Fruit fly (Drosophila melanogaster) whole organism, embryonic: Measurements from ENCODE around the gene Mkp3.

ENCODE experiments used
- ATbp ChIP-seq: fragments of 200-800 bp; sonication (Bioruptor generic); optimal IDR thresholded peaks from 2 replicates; lab custom pipeline; 2017; ENCODE audit warnings: missing biosample characterization, mild to moderate bottlenecking, missing genetic modification characterization, missing genetic modification reagents
- Bgb ChIP-seq: fragments of 200-800 bp; sonication (Bioruptor generic); IDR thresholded peaks from 2 replicates; pipeline ENCODE4 v1.3.6; 2022; ENCODE audit warnings: missing biosample characterization, missing genetic modification characterization; ENCODE audit not compliant: partially characterized antibody
- CG11696 ChIP-seq: fragments of 200-800 bp; sonication (Bioruptor generic); IDR thresholded peaks from 2 replicates; pipeline ENCODE4 v1.3.6; 2022; ENCODE audit warnings: missing biosample characterization, missing genetic modification characterization
- CG12391 ChIP-seq: fragments of 200-800 bp; sonication (Bioruptor generic); optimal IDR thresholded peaks from 3 replicates; lab custom pipeline; 2018; ENCODE audit warnings: missing biosample characterization, mild to moderate bottlenecking, missing genetic modification characterization, moderate library complexity
- CG13296 ChIP-seq: fragments of 200-800 bp; sonication (Bioruptor generic); optimal IDR thresholded peaks from 3 replicates; lab custom pipeline; 2018; ENCODE audit warnings: missing biosample characterization, mild to moderate bottlenecking, missing genetic modification characterization
- CG15479 ChIP-seq: fragments of 200-800 bp; sonication (Bioruptor generic); optimal IDR thresholded peaks from 3 replicates; lab custom pipeline; 2019; ENCODE audit warnings: missing biosample characterization, mild to moderate bottlenecking, missing genetic modification characterization, moderate library complexity
- CG17359 ChIP-seq: fragments of 200-800 bp; sonication (Bioruptor generic); optimal IDR thresholded peaks from 3 replicates; lab custom pipeline; 2018; ENCODE audit warnings: missing biosample characterization, mild to moderate bottlenecking, missing genetic modification characterization, moderate library complexity
- CG1832 ChIP-seq: fragments of 200-800 bp; sonication (Bioruptor generic); optimal IDR thresholded peaks from 2 replicates; lab custom pipeline; 2017; ENCODE audit warnings: missing biosample characterization, mild to moderate bottlenecking, missing genetic modification characterization, inconsistent platforms
- CG18599 ChIP-seq: fragments of 200-800 bp; sonication (Bioruptor generic); optimal IDR thresholded peaks from 3 replicates; lab custom pipeline; 2017; ENCODE audit warnings: missing biosample characterization, missing genetic modification characterization, mild to moderate bottlenecking, moderate library complexity, missing genetic modification reagents
- CG18764 ChIP-seq: fragments of 200-800 bp; sonication (Bioruptor generic); optimal IDR thresholded peaks from 3 replicates; lab custom pipeline; 2016; ENCODE audit warnings: missing biosample characterization, missing genetic modification characterization
- CG3065 ChIP-seq: fragments of 200-800 bp; sonication (Bioruptor generic); optimal IDR thresholded peaks from 2 replicates; lab custom pipeline; 2016; ENCODE audit warnings: missing biosample characterization, missing genetic modification characterization
- CG34422 ChIP-seq: fragments of 200-800 bp; sonication (Bioruptor generic); IDR thresholded peaks from 3 replicates; pipeline ENCODE4 v1.3.6; 2022; ENCODE audit warnings: missing biosample characterization, missing genetic modification characterization
- CG3847 ChIP-seq: fragments of 200-800 bp; sonication (Bioruptor generic); IDR thresholded peaks from 2 replicates; pipeline ENCODE4 v1.3.6; 2022; ENCODE audit warnings: missing biosample characterization, missing genetic modification characterization
- CG7839 ChIP-seq: fragments of 200-800 bp; sonication (Bioruptor generic); optimal IDR thresholded peaks from 3 replicates; lab custom pipeline; 2018; ENCODE audit warnings: missing biosample characterization, mild to moderate bottlenecking, missing genetic modification characterization, moderate library complexity
- CG7987 ChIP-seq: fragments of 200-800 bp; sonication (Bioruptor generic); optimal IDR thresholded peaks from 2 replicates; lab custom pipeline; 2018; ENCODE audit warnings: missing biosample characterization, mild to moderate bottlenecking, missing genetic modification characterization, moderate library complexity
- CG8089 ChIP-seq: fragments of 200-800 bp; sonication (Bioruptor generic); optimal IDR thresholded peaks from 3 replicates; lab custom pipeline; 2016; ENCODE audit warnings: missing biosample characterization, missing genetic modification characterization
- CTCF ChIP-seq: fragments of 200-800 bp; sonication (Bioruptor generic); optimal IDR thresholded peaks from 2 replicates; lab custom pipeline; 2017; ENCODE audit warnings: missing biosample characterization, mild to moderate bottlenecking, missing genetic modification characterization, moderate library complexity
- CkIIα-i1 ChIP-seq: fragments of 200-800 bp; sonication (Bioruptor generic); IDR thresholded peaks from 2 replicates; pipeline ENCODE4 v1.3.6; 2022; ENCODE audit warnings: missing biosample characterization, missing genetic modification characterization
- Deaf1 ChIP-seq: fragments of 200-800 bp; optimal IDR thresholded peaks from 3 replicates; lab custom pipeline; 2019; ENCODE audit warnings: missing biosample characterization, mild to moderate bottlenecking, missing genetic modification characterization, moderate library complexity
- Doc2 ChIP-seq: fragments of 200-800 bp; sonication (Bioruptor generic); IDR thresholded peaks from 2 replicates; pipeline ENCODE4 v1.3.6; 2022; ENCODE audit warnings: missing biosample characterization, missing genetic modification characterization
- Doc3 ChIP-seq: fragments of 200-800 bp; sonication (Bioruptor generic); IDR thresholded peaks from 3 replicates; pipeline ENCODE4 v1.3.6; 2022; ENCODE audit warnings: missing biosample characterization, missing genetic modification characterization; ENCODE audit not compliant: partially characterized antibody
- Dref ChIP-seq: fragments of 200-800 bp; sonication (Bioruptor generic); IDR thresholded peaks from 2 replicates; pipeline ENCODE4 v1.3.6; 2022; ENCODE audit warnings: missing biosample characterization, missing genetic modification characterization
- E2f1 ChIP-seq: fragments of 200-800 bp; sonication (Bioruptor generic); IDR thresholded peaks from 2 replicates; pipeline ENCODE4 v1.3.6; 2022; ENCODE audit warnings: missing biosample characterization, missing genetic modification characterization
- GATAe ChIP-seq: fragments of 200-800 bp; sonication (Bioruptor generic); conservative IDR thresholded peaks from 2 replicates; pipeline ENCODE4 v1.3.6; 2022; ENCODE audit warnings: missing biosample characterization, missing genetic modification characterization
- H15 ChIP-seq: fragments of 200-800 bp; sonication (Bioruptor generic); IDR thresholded peaks from 3 replicates; pipeline ENCODE4 v1.3.6; 2022; ENCODE audit warnings: missing biosample characterization, missing genetic modification characterization
- HLH54F ChIP-seq: fragments of 200-800 bp; sonication (Bioruptor generic); optimal IDR thresholded peaks from 3 replicates; lab custom pipeline; 2016; ENCODE audit warnings: missing biosample characterization, missing genetic modification characterization
- Lpt ChIP-seq: fragments of >200 bp; optimal IDR thresholded peaks from 2 replicates; lab custom pipeline; 2018; ENCODE audit warnings: missing biosample characterization, missing genetic modification characterization
- Mad ChIP-seq: fragments of 200-800 bp; sonication (Bioruptor generic); optimal IDR thresholded peaks from 2 replicates; lab custom pipeline; 2016; ENCODE audit warnings: missing biosample characterization, missing genetic modification characterization
- Pdp1 ChIP-seq, 2 experiments: fragments of 200-800 bp; sonication (Bioruptor generic); optimal IDR thresholded peaks; 3 replicates each; lab custom pipeline; 2016; ENCODE audit warnings: missing biosample characterization in 2 of 2, missing genetic modification characterization in 2 of 2, mild to moderate bottlenecking in 1 of 2, moderate library complexity in 1 of 2
- Sin3A ChIP-seq: fragments of >200 bp; optimal IDR thresholded peaks from 2 replicates; lab custom pipeline; 2018
- Sox102F ChIP-seq: fragments of 200-800 bp; sonication (Bioruptor generic); optimal IDR thresholded peaks from 2 replicates; lab custom pipeline; 2018; ENCODE audit warnings: missing biosample characterization, mild to moderate bottlenecking, missing genetic modification characterization, moderate library complexity
- TFAM ChIP-seq: fragments of 200-800 bp; sonication (Bioruptor generic); optimal IDR thresholded peaks from 2 replicates; lab custom pipeline; 2017; ENCODE audit warnings: missing biosample characterization, missing genetic modification characterization, inconsistent platforms
- Taf1 ChIP-seq: fragments of 200-800 bp; sonication (Bioruptor generic); IDR thresholded peaks from 2 replicates; pipeline ENCODE4 v1.3.6; 2022; ENCODE audit warnings: missing biosample characterization, missing genetic modification characterization
- bbx ChIP-seq: fragments of 200-800 bp; sonication (Bioruptor generic); IDR thresholded peaks from 2 replicates; pipeline ENCODE4 v1.3.6; 2022; ENCODE audit warnings: missing biosample characterization, missing genetic modification characterization; ENCODE audit not compliant: partially characterized antibody
- btn ChIP-seq: fragments of 200-800 bp; sonication (Bioruptor generic); optimal IDR thresholded peaks from 2 replicates; lab custom pipeline; 2016; ENCODE audit warnings: missing biosample characterization, missing genetic modification characterization
- cato ChIP-seq: fragments of 200-800 bp; sonication (Bioruptor generic); optimal IDR thresholded peaks from 2 replicates; lab custom pipeline; 2016; ENCODE audit warnings: missing biosample characterization, missing genetic modification characterization, borderline replicate concordance
- disco-r ChIP-seq: fragments of 200-800 bp; sonication (Bioruptor generic); optimal IDR thresholded peaks from 2 replicates; lab custom pipeline; 2016; ENCODE audit warnings: missing biosample characterization, missing genetic modification characterization
- ftz-f1 ChIP-seq: fragments of 200-800 bp; sonication (Bioruptor generic); optimal IDR thresholded peaks from 2 replicates; lab custom pipeline; 2016; ENCODE audit warnings: missing biosample characterization, missing genetic modification characterization
- gem ChIP-seq: fragments of 200-800 bp; sonication (Bioruptor generic); optimal IDR thresholded peaks from 2 replicates; lab custom pipeline; 2019; ENCODE audit warnings: missing biosample characterization, mild to moderate bottlenecking, missing genetic modification characterization, moderate library complexity
- grn ChIP-seq: fragments of 200-800 bp; sonication (Bioruptor generic); optimal IDR thresholded peaks from 3 replicates; lab custom pipeline; 2017; ENCODE audit warnings: missing biosample characterization, missing genetic modification characterization
- nerfin-1 ChIP-seq: fragments of 200-800 bp; sonication (Bioruptor generic); optimal IDR thresholded peaks from 3 replicates; lab custom pipeline; 2019; ENCODE audit warnings: missing biosample characterization, mild to moderate bottlenecking, missing genetic modification characterization, moderate library complexity
- oc ChIP-seq: fragments of 200-800 bp; sonication (Bioruptor generic); optimal IDR thresholded peaks from 2 replicates; lab custom pipeline; 2018; ENCODE audit warnings: missing biosample characterization, mild to moderate bottlenecking, missing genetic modification characterization, moderate library complexity
- otp ChIP-seq: fragments of 200-800 bp; sonication (Bioruptor generic); IDR thresholded peaks from 3 replicates; pipeline ENCODE4, ENCODE4 v1.3.6; 2022; ENCODE audit warnings: missing biosample characterization, missing genetic modification characterization
- pfk ChIP-seq: fragments of 200-800 bp; sonication (Bioruptor generic); optimal IDR thresholded peaks from 2 replicates; lab custom pipeline; 2018; ENCODE audit warnings: missing biosample characterization, mild to moderate bottlenecking, missing genetic modification characterization, moderate library complexity
- sc ChIP-seq, 3 experiments: fragments of >200 bp in 2 of 3; fragments of 200-800 bp in 1 of 3; sonication (Bioruptor generic) in 1 of 3; optimal IDR thresholded peaks; 2 replicates in 2 of 3; 3 replicates in 1 of 3; lab custom pipeline; 2017; ENCODE audit warnings: mild to moderate bottlenecking in 1 of 3, missing biosample characterization in 1 of 3, missing genetic modification characterization in 1 of 3, missing genetic modification reagents in 1 of 3
- so ChIP-seq: fragments of 200-800 bp; sonication (Bioruptor generic); IDR thresholded peaks from 3 replicates; pipeline ENCODE4 v1.3.6; 2022; ENCODE audit warnings: missing biosample characterization, missing genetic modification characterization
- sr ChIP-seq: fragments of 200-800 bp; sonication (Bioruptor generic); IDR thresholded peaks from 3 replicates; pipeline ENCODE4 v1.3.6; 2022; ENCODE audit warnings: missing biosample characterization, missing genetic modification characterization
- trem ChIP-seq: fragments of 200-800 bp; optimal IDR thresholded peaks from 3 replicates; lab custom pipeline; 2019; ENCODE audit warnings: missing biosample characterization, mild to moderate bottlenecking, missing genetic modification characterization, moderate library complexity
- ttk ChIP-seq: fragments of 200-800 bp; sonication (Bioruptor generic); IDR thresholded peaks from 2 replicates; pipeline ENCODE4 v2.1.2; 2022; ENCODE audit warnings: missing biosample characterization, missing genetic modification characterization
- unpg ChIP-seq: fragments of 200-800 bp; sonication (Bioruptor generic); optimal IDR thresholded peaks from 3 replicates; lab custom pipeline; 2018; ENCODE audit warnings: missing biosample characterization, mild to moderate bottlenecking, missing genetic modification characterization, moderate library complexity
- wek ChIP-seq: fragments of 200-800 bp; sonication (Bioruptor generic); optimal IDR thresholded peaks from 3 replicates; lab custom pipeline; 2018; ENCODE audit warnings: missing biosample characterization, mild to moderate bottlenecking, missing genetic modification characterization, moderate library complexity
- wor ChIP-seq: fragments of 200-800 bp; sonication (Bioruptor generic); IDR thresholded peaks from 2 replicates; pipeline ENCODE4 v1.3.6; 2022; ENCODE audit warnings: missing biosample characterization, missing genetic modification characterization

The Mkp3 gene

dm6 chr3L:19027172-19027571 is 59.1 kb downstream of the Mkp3 start (continued):
- TF ChIP-seq Sox102F: peak; percentile 10
- TF ChIP-seq CG7839 (tag; lab: Kevin White, UChicago): peak; percentile 21
- TF ChIP-seq E2f1: no peak
- TF ChIP-seq cato: no peak
- no peak for TF ChIP-seq CkIIα-i1 (GFP tag; lab: Robert Waterston, UW)
- no peak for TF ChIP-seq CG3847 (GFP tag; lab: Robert Waterston, UW)
- TF ChIP-seq ftz-f1 (GFP tag; lab: Kevin White, UChicago): no peak
- no peak for TF ChIP-seq CG13296 (GFP tag; lab: Kevin White, UChicago)
- TF ChIP-seq Pdp1 (GFP tag; optimal IDR thresholded peaks at IDR 0.05; lab: Kevin White, UChicago): no peak
- peak; percentile 23 for TF ChIP-seq unpg
- no peak for TF ChIP-seq Deaf1 (tag; lab: Kevin White, UChicago)
- no peak for TF ChIP-seq grn (GFP tag; lab: Kevin White, UChicago)
- no peak for TF ChIP-seq TFAM
- no peak for TF ChIP-seq sc (optimal IDR thresholded peaks at IDR 0.05; lab: Kevin White, UChicago)
- no peak for TF ChIP-seq sc (GFP tag; optimal IDR thresholded peaks at IDR 0.05; lab: Kevin White, UChicago)
- TF ChIP-seq HLH54F (GFP tag; lab: Kevin White, UChicago): no peak
- TF ChIP-seq btn: no peak
- no peak for TF ChIP-seq Doc3 (GFP tag; lab: Robert Waterston, UW)
- TF ChIP-seq wor (GFP tag; lab: Robert Waterston, UW): no peak
- no peak for TF ChIP-seq CTCF (GFP tag; lab: Kevin White, UChicago)
- TF ChIP-seq sr (GFP tag; lab: Robert Waterston, UW): no peak
- no peak for TF ChIP-seq Lpt (GFP tag; lab: Kevin White, UChicago)
- no peak for TF ChIP-seq CG34422 (GFP tag; lab: Robert Waterston, UW)
- no peak for TF ChIP-seq CG15479 (GFP tag; lab: Kevin White, UChicago)
- TF ChIP-seq trem (tag; lab: Kevin White, UChicago): no peak
- TF ChIP-seq CG17359 (tag; lab: Kevin White, UChicago): peak; percentile 28
- TF ChIP-seq Taf1 (GFP tag; lab: Robert Waterston, UW): no peak
- TF ChIP-seq bbx (GFP tag; lab: Robert Waterston, UW): no peak
- TF ChIP-seq oc: no peak
- TF ChIP-seq Doc2 (GFP tag; lab: Robert Waterston, UW): no peak
- TF ChIP-seq pfk (GFP tag; lab: Kevin White, UChicago): no peak
- TF ChIP-seq CG1832: no peak
- no peak for TF ChIP-seq CG7987
- no peak for TF ChIP-seq ttk
- TF ChIP-seq so: no peak
- TF ChIP-seq otp (GFP tag; lab: Robert Waterston, UW): no peak
- peak; percentile 23 for TF ChIP-seq CG18599 (GFP tag; lab: Kevin White, UChicago)
- no peak for TF ChIP-seq ATbp (GFP tag; lab: Kevin White, UChicago)
- TF ChIP-seq nerfin-1 (tag; lab: Kevin White, UChicago): no peak
- no peak for TF ChIP-seq disco-r
- TF ChIP-seq Dref (GFP tag; lab: Robert Waterston, UW): no peak
- no peak for TF ChIP-seq wek (GFP tag; lab: Kevin White, UChicago)
- TF ChIP-seq Mad (GFP tag; lab: Kevin White, UChicago): no peak
- no peak for TF ChIP-seq CG8089 (GFP tag; lab: Kevin White, UChicago)
- no peak for TF ChIP-seq CG3065
- no peak for TF ChIP-seq H15 (GFP tag; lab: Robert Waterston, UW)
- no peak for TF ChIP-seq Sin3A (lab: Kevin White, UChicago)
- TF ChIP-seq CG18764 (GFP tag; lab: Kevin White, UChicago): no peak
- TF ChIP-seq CG11696 (GFP tag; lab: Robert Waterston, UW): no peak
- TF ChIP-seq Bgb (GFP tag; lab: Robert Waterston, UW): no peak
- peak; percentile 57 for TF ChIP-seq gem (tag; lab: Kevin White, UChicago)
- TF ChIP-seq CG12391 (tag; lab: Kevin White, UChicago): peak; percentile 2
- TF ChIP-seq GATAe (GFP tag; lab: Robert Waterston, UW): no peak
